Worm (Caenorhabditis elegans) whole organism, L1 larva: Measurements from ENCODE around the gene ZK1307.3.

Experiments used
- C04F5.9 ChIP-seq: sonication (generic microtip); optimal IDR thresholded peaks from 2 replicates; lab custom pipeline; 2016; ENCODE audit warnings: missing genetic modification characterization, missing compliant biosample characterization
- C16A3.4 ChIP-seq: fragments of 150-350 bp; optimal IDR thresholded peaks from 2 replicates; lab custom pipeline; 2014; ENCODE audit warnings: missing biosample characterization, missing genetic modification characterization
- C34B4.2 ChIP-seq: sonication (generic microtip); optimal IDR thresholded peaks from 2 replicates; lab custom pipeline; 2017; ENCODE audit warnings: mild to moderate bottlenecking, missing genetic modification characterization, missing compliant biosample characterization
- Y116A8C.19 ChIP-seq: sonication (generic microtip); optimal IDR thresholded peaks from 2 replicates; lab custom pipeline; 2016; ENCODE audit warnings: missing compliant biosample characterization, missing genetic modification characterization, borderline replicate concordance
- alr-1 ChIP-seq: fragments of 200-800 bp; sonication (Bioruptor generic); optimal IDR thresholded peaks from 2 replicates; lab custom pipeline; 2018; ENCODE audit warnings: borderline replicate concordance, mild to moderate bottlenecking, missing genetic modification characterization, missing compliant biosample characterization
- aly-2 ChIP-seq: fragments of 150-350 bp; optimal IDR thresholded peaks from 2 replicates; lab custom pipeline; 2014; ENCODE audit warnings: missing biosample characterization, missing genetic modification characterization
- ama-1 ChIP-seq: fragments of 150-350 bp; optimal IDR thresholded peaks from 2 replicates; lab custom pipeline; 2014
- blmp-1 ChIP-seq: fragments of 150-350 bp; optimal IDR thresholded peaks from 2 replicates; lab custom pipeline; 2014; ENCODE audit warnings: missing biosample characterization, missing genetic modification characterization
- ceh-8 ChIP-seq: fragments of 200-800 bp; sonication (Bioruptor generic); optimal IDR thresholded peaks from 2 replicates; lab custom pipeline; 2018; ENCODE audit warnings: mild to moderate bottlenecking, missing genetic modification characterization, moderate library complexity, missing compliant biosample characterization
- ceh-82 ChIP-seq, 3 experiments: fragments of 150-350 bp in 1 of 3; sonication (generic microtip) in 2 of 3; optimal IDR thresholded peaks; 2 replicates each; lab custom pipeline; 2014 to 2017; ENCODE audit warnings: missing biosample characterization in 3 of 3, missing genetic modification characterization in 3 of 3
- ceh-90 ChIP-seq: sonication (generic microtip); optimal IDR thresholded peaks from 2 replicates; lab custom pipeline; 2016; ENCODE audit warnings: missing genetic modification characterization, missing compliant biosample characterization
- dpl-1 ChIP-seq, 3 experiments: fragments of 150-350 bp in 2 of 3; sonication (generic microtip) in 1 of 3; optimal IDR thresholded peaks; 2 replicates each; lab custom pipeline; 2014 to 2017; ENCODE audit warnings: missing biosample characterization in 3 of 3, missing genetic modification characterization in 3 of 3, missing genetic modification reagents in 3 of 3
- efl-3 ChIP-seq: fragments of 200-800 bp; sonication (Bioruptor generic); optimal IDR thresholded peaks from 2 replicates; lab custom pipeline; 2018; ENCODE audit warnings: mild to moderate bottlenecking, missing genetic modification characterization, missing compliant biosample characterization
- egl-27 ChIP-seq, 2 experiments: fragments of 150-350 bp in 1 of 2; sonication (generic microtip); optimal IDR thresholded peaks; 3 replicates each; lab custom pipeline; 2017 to 2018; ENCODE audit warnings: missing biosample characterization in 2 of 2, missing genetic modification characterization in 2 of 2, missing genetic modification reagents in 2 of 2
- elt-2 ChIP-seq: sonication (generic microtip); optimal IDR thresholded peaks from 2 replicates; lab custom pipeline; 2016; ENCODE audit warnings: missing genetic modification characterization, mild to moderate bottlenecking, inconsistent platforms, missing compliant biosample characterization, missing genetic modification reagents
- grh-1 ChIP-seq: fragments of 200-800 bp; sonication (Bioruptor generic); IDR thresholded peaks from 2 replicates; pipeline ENCODE4 v1.3.6; 2022; ENCODE audit warnings: missing genetic modification reagents, missing genetic modification characterization, missing compliant biosample characterization
- hlh-4 ChIP-seq: sonication (generic microtip); optimal IDR thresholded peaks from 2 replicates; lab custom pipeline; 2016; ENCODE audit warnings: mild to moderate bottlenecking, missing genetic modification characterization, missing compliant biosample characterization
- hpl-2 ChIP-seq: fragments of 150-350 bp; optimal IDR thresholded peaks from 2 replicates; lab custom pipeline; 2014; ENCODE audit warnings: missing biosample characterization, missing genetic modification reagents, missing genetic modification characterization
- irx-1 ChIP-seq: sonication (generic microtip); optimal IDR thresholded peaks from 2 replicates; lab custom pipeline; 2016; ENCODE audit warnings: missing genetic modification characterization, missing compliant biosample characterization
- jun-1 ChIP-seq: fragments of 150-350 bp; optimal IDR thresholded peaks from 2 replicates; lab custom pipeline; 2014; ENCODE audit warnings: missing biosample characterization, missing genetic modification reagents, missing genetic modification characterization
- lin-14 ChIP-seq: fragments of 200-800 bp; sonication (Bioruptor generic); optimal IDR thresholded peaks from 2 replicates; lab custom pipeline; 2018; ENCODE audit warnings: mild to moderate bottlenecking, missing genetic modification characterization, moderate library complexity, missing compliant biosample characterization
- lin-35 ChIP-seq, 2 experiments: fragments of 150-350 bp; optimal IDR thresholded peaks; 2 replicates each; lab custom pipeline; 2014; ENCODE audit warnings: missing biosample characterization in 2 of 2, missing genetic modification characterization in 2 of 2, missing genetic modification reagents in 2 of 2
- lin-39 ChIP-seq: fragments of 150-350 bp; optimal IDR thresholded peaks from 2 replicates; lab custom pipeline; 2014; ENCODE audit warnings: missing biosample characterization, missing genetic modification reagents, missing genetic modification characterization
- lir-3 ChIP-seq: sonication (generic microtip); optimal IDR thresholded peaks from 2 replicates; lab custom pipeline; 2016; ENCODE audit warnings: mild to moderate bottlenecking, missing genetic modification characterization, moderate library complexity, missing compliant biosample characterization; ENCODE audit not compliant: poor library complexity
- lsy-2 ChIP-seq, 2 experiments: fragments of 150-350 bp; optimal IDR thresholded peaks; 2 replicates each; lab custom pipeline; 2014; ENCODE audit warnings: missing biosample characterization in 2 of 2, missing genetic modification characterization in 2 of 2
- mab-9 ChIP-seq: fragments of 200-800 bp; sonication (Bioruptor generic); IDR thresholded peaks from 2 replicates; pipeline ENCODE4 v1.3.6; 2022; ENCODE audit warnings: missing genetic modification reagents, missing genetic modification characterization, missing compliant biosample characterization
- mdl-1 ChIP-seq, 2 experiments: fragments of 150-350 bp; optimal IDR thresholded peaks; 2 replicates each; lab custom pipeline; 2014 to 2017; ENCODE audit warnings: missing biosample characterization in 2 of 2, missing genetic modification characterization in 2 of 2, inconsistent platforms in 1 of 2
- mef-2 ChIP-seq: fragments of 150-350 bp; optimal IDR thresholded peaks from 2 replicates; lab custom pipeline; 2014; ENCODE audit warnings: missing biosample characterization, missing genetic modification characterization
- mep-1 ChIP-seq: fragments of 150-350 bp; optimal IDR thresholded peaks from 2 replicates; lab custom pipeline; 2014; ENCODE audit warnings: missing biosample characterization, missing genetic modification characterization
- nhr-12 ChIP-seq: sonication (generic microtip); optimal IDR thresholded peaks from 2 replicates; lab custom pipeline; 2017; ENCODE audit warnings: missing biosample characterization, missing genetic modification characterization
- nhr-19 ChIP-seq: fragments of 200-800 bp; sonication (Bioruptor generic); conservative IDR thresholded peaks from 2 replicates; pipeline ENCODE4 v1.3.6; 2022; ENCODE audit warnings: missing genetic modification characterization, missing compliant biosample characterization
- nhr-20 ChIP-seq: sonication (generic microtip); optimal IDR thresholded peaks from 2 replicates; lab custom pipeline; 2016; ENCODE audit warnings: mild to moderate bottlenecking, missing genetic modification characterization, missing compliant biosample characterization
- nhr-47 ChIP-seq: sonication (generic microtip); optimal IDR thresholded peaks from 2 replicates; lab custom pipeline; 2016; ENCODE audit warnings: mild to moderate bottlenecking, missing genetic modification characterization, moderate library complexity, missing compliant biosample characterization
- nhr-76 ChIP-seq: sonication (generic microtip); optimal IDR thresholded peaks from 2 replicates; lab custom pipeline; 2017; ENCODE audit warnings: missing biosample characterization, missing genetic modification characterization
- nhr-84 ChIP-seq: sonication (generic microtip); optimal IDR thresholded peaks from 2 replicates; lab custom pipeline; 2017; ENCODE audit warnings: missing biosample characterization, missing genetic modification characterization
- nhr-85 ChIP-seq: sonication (generic microtip); peaks from one replicate; lab custom pipeline; 2016; ENCODE audit warnings: missing genetic modification characterization, inconsistent platforms, missing compliant biosample characterization
- nhr-90 ChIP-seq: sonication (generic microtip); optimal IDR thresholded peaks from 2 replicates; lab custom pipeline; 2016; ENCODE audit warnings: mild to moderate bottlenecking, missing genetic modification characterization, missing compliant biosample characterization; ENCODE audit not compliant: poor library complexity
- pax-3 ChIP-seq: fragments of 200-800 bp; sonication (Bioruptor generic); optimal IDR thresholded peaks from 2 replicates; lab custom pipeline; 2018; ENCODE audit warnings: mild to moderate bottlenecking, missing genetic modification characterization, moderate library complexity, missing compliant biosample characterization
- rnt-1 ChIP-seq: sonication (generic microtip); optimal IDR thresholded peaks from 2 replicates; lab custom pipeline; 2016; ENCODE audit warnings: mild to moderate bottlenecking, missing genetic modification characterization, moderate library complexity, missing compliant biosample characterization
- snu-23 ChIP-seq: sonication (generic microtip); optimal IDR thresholded peaks from 2 replicates; lab custom pipeline; 2016; ENCODE audit warnings: missing genetic modification characterization, missing compliant biosample characterization
- sup-37 ChIP-seq: fragments of 200-800 bp; sonication (Bioruptor generic); optimal IDR thresholded peaks from 2 replicates; lab custom pipeline; 2018; ENCODE audit warnings: mild to moderate bottlenecking, missing genetic modification characterization, missing compliant biosample characterization
- unc-62 ChIP-seq: fragments of 150-350 bp; optimal IDR thresholded peaks from 2 replicates; lab custom pipeline; 2014; ENCODE audit warnings: missing biosample characterization, missing genetic modification reagents, missing genetic modification characterization
- zip-4 ChIP-seq: fragments of 200-800 bp; sonication (Bioruptor generic); optimal IDR thresholded peaks from 2 replicates; lab custom pipeline; 2018; ENCODE audit warnings: mild to moderate bottlenecking, missing genetic modification characterization, moderate library complexity, missing compliant biosample characterization
- ztf-11 ChIP-seq, 2 experiments: sonication (generic microtip); optimal IDR thresholded peaks; 2 replicates each; lab custom pipeline; 2016 to 2017; ENCODE audit warnings: missing genetic modification characterization in 2 of 2, missing biosample characterization in 1 of 2, missing compliant biosample characterization in 1 of 2
- ztf-4 ChIP-seq: fragments of 150-350 bp; optimal IDR thresholded peaks from 2 replicates; lab custom pipeline; 2014; ENCODE audit warnings: missing biosample characterization, missing genetic modification characterization

The ZK1307.3 gene

ce11 chrII:9605336-9605735 is 47.5 kb downstream of the ZK1307.3 start, which contains the start of gene nhr-19 (continued):
- TF ChIP-seq efl-3 (GFP tag; lab: Kevin White, UChicago) (no peak), dpl-1 (GFP tag; optimal IDR thresholded peaks at IDR 0.05; lab: Kevin White, UChicago) (no peak), nhr-47 (tag; lab: Kevin White, UChicago) (peak; percentile 3)

- TF ChIP-seq ama-1 (peak; percentile 60), alr-1 (tag; lab: Kevin White, UChicago) (no peak), Y116A8C.19 (no peak)
- TF ChIP-seq, all 84 proteins: peak for 1
Measured at ce11 chrII:9604685-9605084, 48.1 kb downstream of the ZK1307.3 start.

- TF ChIP-seq ama-1 (peak; percentile 45), dpl-1 (GFP tag; optimal IDR thresholded peaks at IDR 0.05; lab: Kevin White, UChicago) (peak in 1 of 3 experiments; percentile 10), nhr-84 (no peak), lin-35 (GFP tag; optimal IDR thresholded peaks at IDR 0.05; lab: Kevin White, UChicago) (peak in 1 of 2 experiments; percentile 65), snu-23 (GFP tag; lab: Kevin White, UChicago) (peak; percentile 27), mdl-1 (tag; optimal IDR thresholded peaks at IDR 0.05; lab: Kevin White, UChicago) (peak in 1 of 2 experiments; percentile 11), nhr-20 (tag; lab: Kevin White, UChicago) (peak; percentile 55), C34B4.2 (tag; lab: Kevin White, UChicago) (no peak), unc-62 (GFP tag; lab: Kevin White, UChicago) (no peak), elt-2 (peak; percentile 0), ceh-90 (tag; lab: Kevin White, UChicago) (no peak), C16A3.4 (tag; lab: Kevin White, UChicago) (peak; percentile 14), blmp-1 (peak; percentile 44), nhr-47 (tag; lab: Kevin White, UChicago) (no peak), lin-14 (peak; percentile 8), nhr-19 (GFP tag; lab: Robert Waterston, UW) (peak; percentile 71), lsy-2 (tag; optimal IDR thresholded peaks at IDR 0.05; lab: Kevin White, UChicago) (peak in 1 of 2 experiments; percentile 4)
- TF ChIP-seq, all 84 proteins: peak for 12
Measured at ce11 chrII:9604063-9604462, 48.8 kb downstream of the ZK1307.3 start.

- TF ChIP-seq jun-1 (peak; percentile 95), hpl-2 (peak; percentile 71), ceh-82 (tag; optimal IDR thresholded peaks at IDR 0.05; lab: Kevin White, UChicago) (peak; percentile 68 to 91 (median 88)), rnt-1 (peak; percentile 95), nhr-90 (tag; lab: Kevin White, UChicago) (peak; percentile 95), nhr-76 (tag; lab: Kevin White, UChicago) (no peak), mab-9 (GFP tag; lab: Robert Waterston, UW) (peak; percentile 71), mep-1 (peak; percentile 98), ztf-4 (tag; lab: Kevin White, UChicago) (peak; percentile 91), sup-37 (peak; percentile 66), hlh-4 (tag; lab: Kevin White, UChicago) (no peak), ceh-8 (GFP tag; lab: Kevin White, UChicago) (peak; percentile 41), grh-1 (GFP tag; lab: Robert Waterston, UW) (peak; percentile 85), irx-1 (peak; percentile 93), ztf-11 (tag; optimal IDR thresholded peaks at IDR 0.05; lab: Kevin White, UChicago) (no peak), lin-39 (tag; lab: Kevin White, UChicago) (peak; percentile 81), C34B4.2 (tag; lab: Kevin White, UChicago) (no peak), zip-4 (GFP tag; lab: Kevin White, UChicago) (peak; percentile 74), nhr-20 (tag; lab: Kevin White, UChicago) (peak; percentile 100), lin-14 (peak; percentile 99), pax-3 (tag; lab: Kevin White, UChicago) (peak; percentile 85), C04F5.9 (tag; lab: Kevin White, UChicago) (peak; percentile 73), aly-2 (no peak), dpl-1 (GFP tag; optimal IDR thresholded peaks at IDR 0.05; lab: Kevin White, UChicago) (peak; percentile 71 to 79 (median 75)), lir-3 (tag; lab: Kevin White, UChicago) (peak; percentile 89), nhr-85 (tag; lab: Kevin White, UChicago) (peak; percentile 100), nhr-12 (tag; lab: Kevin White, UChicago) (no peak), unc-62 (GFP tag; lab: Kevin White, UChicago) (no peak), mef-2 (tag; lab: Kevin White, UChicago) (peak; percentile 74), elt-2 (peak; percentile 84), egl-27 (tag; optimal IDR thresholded peaks at IDR 0.05; lab: Kevin White, UChicago) (peak; percentile 91 to 94), C16A3.4 (tag; lab: Kevin White, UChicago) (peak; percentile 97)
Measured at ce11 chrII:9603419-9603818, 49.4 kb downstream of the ZK1307.3 start.
